Worm (Caenorhabditis elegans) whole organism, L2 larva: ENCODE results near the gene B0285.6.

Source experiments
- C34F6.9 ChIP-seq: fragments of 150-350 bp; optimal IDR thresholded peaks from 2 replicates; lab custom pipeline; 2014; ENCODE audit warnings: missing biosample characterization, missing genetic modification characterization
- F13H6.1 ChIP-seq: sonication (generic microtip); optimal IDR thresholded peaks from 2 replicates; lab custom pipeline; 2016; ENCODE audit warnings: missing genetic modification characterization, missing compliant biosample characterization
- R02D3.7 ChIP-seq: fragments of 150-350 bp; optimal IDR thresholded peaks from 2 replicates; lab custom pipeline; 2014; ENCODE audit warnings: missing biosample characterization, missing genetic modification characterization
- Y55F3AM.14 ChIP-seq: fragments of 200-800 bp; sonication (Bioruptor generic); optimal IDR thresholded peaks from 2 replicates; lab custom pipeline; 2018; ENCODE audit warnings: mild to moderate bottlenecking, missing genetic modification characterization, missing compliant biosample characterization
- ZK546.5 ChIP-seq: sonication (generic microtip); optimal IDR thresholded peaks from 2 replicates; lab custom pipeline; 2017; ENCODE audit warnings: missing biosample characterization, missing genetic modification characterization
- alr-1 ChIP-seq: fragments of 150-350 bp; optimal IDR thresholded peaks from 2 replicates; lab custom pipeline; 2014; ENCODE audit warnings: missing biosample characterization, missing genetic modification characterization
- aly-2 ChIP-seq: fragments of 150-350 bp; optimal IDR thresholded peaks from 2 replicates; lab custom pipeline; 2014; ENCODE audit warnings: missing biosample characterization, missing genetic modification characterization
- ama-1 ChIP-seq: fragments of 150-350 bp; optimal IDR thresholded peaks from 2 replicates; lab custom pipeline; 2018; ENCODE audit warnings: inconsistent platforms
- ceh-16 ChIP-seq: fragments of 150-350 bp; optimal IDR thresholded peaks from 2 replicates; lab custom pipeline; 2014; ENCODE audit warnings: missing biosample characterization, missing genetic modification characterization
- crh-2 ChIP-seq: sonication (generic microtip); optimal IDR thresholded peaks from 2 replicates; lab custom pipeline; 2017; ENCODE audit warnings: missing biosample characterization, missing genetic modification characterization
- egl-27 ChIP-seq: sonication (generic microtip); optimal IDR thresholded peaks from 3 replicates; lab custom pipeline; 2017; ENCODE audit warnings: missing biosample characterization, missing genetic modification reagents, missing genetic modification characterization
- elt-1 ChIP-seq: fragments of 150-350 bp; optimal IDR thresholded peaks from 2 replicates; lab custom pipeline; 2014; ENCODE audit warnings: missing biosample characterization, missing genetic modification characterization
- elt-3 ChIP-seq: sonication (generic microtip); optimal IDR thresholded peaks from 2 replicates; lab custom pipeline; 2017; ENCODE audit warnings: missing biosample characterization, missing genetic modification characterization
- fos-1 ChIP-seq: fragments of 150-350 bp; optimal IDR thresholded peaks from 2 replicates; lab custom pipeline; 2014; ENCODE audit warnings: missing biosample characterization, missing genetic modification characterization
- gmeb-1 ChIP-seq: fragments of 150-350 bp; optimal IDR thresholded peaks from 2 replicates; lab custom pipeline; 2014; ENCODE audit warnings: missing biosample characterization, missing genetic modification characterization
- lin-13 ChIP-seq: fragments of 150-350 bp; optimal IDR thresholded peaks from 2 replicates; lab custom pipeline; 2014; ENCODE audit warnings: missing biosample characterization, missing genetic modification reagents, missing genetic modification characterization
- lin-39 ChIP-seq: fragments of 150-350 bp; optimal IDR thresholded peaks from 2 replicates; lab custom pipeline; 2014; ENCODE audit warnings: missing biosample characterization, missing genetic modification reagents, missing genetic modification characterization
- lsy-2 ChIP-seq, 2 experiments: fragments of 150-350 bp in 1 of 2; sonication (generic microtip) in 1 of 2; optimal IDR thresholded peaks; 2 replicates each; lab custom pipeline; 2014 to 2017; ENCODE audit warnings: missing biosample characterization in 2 of 2, missing genetic modification characterization in 2 of 2
- mab-5 ChIP-seq: fragments of 150-350 bp; optimal IDR thresholded peaks from 2 replicates; lab custom pipeline; 2014; ENCODE audit warnings: missing biosample characterization, missing genetic modification characterization
- mbf-1 ChIP-seq: sonication (generic microtip); optimal IDR thresholded peaks from 2 replicates; lab custom pipeline; 2017; ENCODE audit warnings: missing biosample characterization, missing genetic modification characterization
- mdl-1 ChIP-seq, 2 experiments: fragments of 150-350 bp in 1 of 2; sonication (generic microtip) in 1 of 2; optimal IDR thresholded peaks; 2 replicates each; lab custom pipeline; 2017; ENCODE audit warnings: missing biosample characterization in 2 of 2, missing genetic modification characterization in 2 of 2
- nhr-10 ChIP-seq: sonication (generic microtip); optimal IDR thresholded peaks from 2 replicates; lab custom pipeline; 2017; ENCODE audit warnings: missing biosample characterization, missing genetic modification characterization
- nhr-11 ChIP-seq: fragments of 150-350 bp; optimal IDR thresholded peaks from 2 replicates; lab custom pipeline; 2014; ENCODE audit warnings: missing biosample characterization, missing genetic modification characterization
- nhr-129 ChIP-seq: fragments of 150-350 bp; optimal IDR thresholded peaks from 2 replicates; lab custom pipeline; 2014; ENCODE audit warnings: missing biosample characterization, missing genetic modification characterization
- nhr-21 ChIP-seq: fragments of 150-350 bp; optimal IDR thresholded peaks from 2 replicates; lab custom pipeline; 2014; ENCODE audit warnings: missing biosample characterization, missing genetic modification characterization
- nhr-25 ChIP-seq: fragments of 150-350 bp; sonication (generic microtip); optimal IDR thresholded peaks from 3 replicates; lab custom pipeline; 2014; ENCODE audit warnings: missing biosample characterization, missing genetic modification characterization
- nhr-6 ChIP-seq: fragments of 150-350 bp; optimal IDR thresholded peaks from 2 replicates; lab custom pipeline; 2014; ENCODE audit warnings: missing biosample characterization, missing genetic modification characterization
- peb-1 ChIP-seq: fragments of 150-350 bp; optimal IDR thresholded peaks from 2 replicates; lab custom pipeline; 2014; ENCODE audit warnings: missing biosample characterization, missing genetic modification characterization
- sem-4 ChIP-seq: fragments of 150-350 bp; optimal IDR thresholded peaks from 2 replicates; lab custom pipeline; 2014; ENCODE audit warnings: missing biosample characterization, missing genetic modification reagents, missing genetic modification characterization
- skn-1 ChIP-seq: sonication (generic microtip); optimal IDR thresholded peaks from 2 replicates; lab custom pipeline; 2017; ENCODE audit warnings: missing biosample characterization, missing genetic modification characterization
- sma-3 ChIP-seq: sonication (generic microtip); optimal IDR thresholded peaks from 2 replicates; lab custom pipeline; 2016; ENCODE audit warnings: missing genetic modification reagents, missing genetic modification characterization, missing compliant biosample characterization
- sma-9 ChIP-seq, 2 experiments: fragments of 150-350 bp in 1 of 2; sonication (generic microtip) in 1 of 2; optimal IDR thresholded peaks; 2 replicates each; lab custom pipeline; 2014 to 2016; ENCODE audit warnings: missing genetic modification characterization in 2 of 2, mild to moderate bottlenecking in 1 of 2, missing biosample characterization in 1 of 2, missing compliant biosample characterization in 1 of 2, missing genetic modification reagents in 1 of 2, moderate library complexity in 1 of 2
- snpc-4 ChIP-seq: fragments of 150-350 bp; optimal IDR thresholded peaks from 2 replicates; lab custom pipeline; 2014; ENCODE audit warnings: missing biosample characterization, missing genetic modification characterization
- unc-39 ChIP-seq: fragments of 150-350 bp; optimal IDR thresholded peaks from 2 replicates; lab custom pipeline; 2014; ENCODE audit warnings: missing biosample characterization, missing genetic modification characterization
- unc-55 ChIP-seq: fragments of 150-350 bp; sonication (generic microtip); optimal IDR thresholded peaks from 3 replicates; lab custom pipeline; 2014; ENCODE audit warnings: missing biosample characterization, missing genetic modification reagents, missing genetic modification characterization
- unc-62 ChIP-seq: fragments of 150-350 bp; optimal IDR thresholded peaks from 2 replicates; lab custom pipeline; 2014; ENCODE audit warnings: missing biosample characterization, missing genetic modification reagents, missing genetic modification characterization
- ztf-1 ChIP-seq: fragments of 200-800 bp; sonication (Bioruptor generic); conservative IDR thresholded peaks from 2 replicates; pipeline ENCODE4 v1.3.6; 2022; ENCODE audit warnings: missing genetic modification characterization, missing compliant biosample characterization
- ztf-4 ChIP-seq: fragments of 150-350 bp; optimal IDR thresholded peaks from 2 replicates; lab custom pipeline; 2014; ENCODE audit warnings: missing biosample characterization, missing genetic modification characterization

The B0285.6 gene

DNA sequence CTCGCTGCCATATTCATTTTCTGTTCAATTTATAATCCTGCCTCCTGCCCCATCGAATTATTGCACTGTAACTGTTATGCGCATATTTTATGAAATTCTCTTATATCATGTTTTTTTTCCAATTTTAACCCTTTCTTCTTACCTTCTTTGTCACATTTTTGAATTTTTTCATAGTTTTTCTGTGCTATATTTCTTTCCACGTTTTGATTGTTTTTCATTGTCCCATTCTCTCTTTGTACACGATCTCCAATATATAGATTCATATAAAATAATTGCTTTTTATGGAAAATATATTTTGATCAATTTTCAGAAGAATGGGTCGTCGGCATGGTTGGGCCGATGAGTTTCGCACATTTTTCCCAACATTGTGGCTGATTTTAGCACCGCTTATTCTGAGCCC is at the start of gene B0285.6:
TSS of gene B0285.6 (plus strand) at position 301 of the 400 bp plus-strand sequence.
- TF ChIP-seq unc-62 (GFP tag; lab: Kevin White, UChicago) (no peak), skn-1 (tag; lab: Kevin White, UChicago) (no peak), mbf-1 (no peak), ztf-1 (GFP tag; lab: Robert Waterston, UW) (no peak), ztf-4 (tag; lab: Kevin White, UChicago) (no peak)

DNA sequence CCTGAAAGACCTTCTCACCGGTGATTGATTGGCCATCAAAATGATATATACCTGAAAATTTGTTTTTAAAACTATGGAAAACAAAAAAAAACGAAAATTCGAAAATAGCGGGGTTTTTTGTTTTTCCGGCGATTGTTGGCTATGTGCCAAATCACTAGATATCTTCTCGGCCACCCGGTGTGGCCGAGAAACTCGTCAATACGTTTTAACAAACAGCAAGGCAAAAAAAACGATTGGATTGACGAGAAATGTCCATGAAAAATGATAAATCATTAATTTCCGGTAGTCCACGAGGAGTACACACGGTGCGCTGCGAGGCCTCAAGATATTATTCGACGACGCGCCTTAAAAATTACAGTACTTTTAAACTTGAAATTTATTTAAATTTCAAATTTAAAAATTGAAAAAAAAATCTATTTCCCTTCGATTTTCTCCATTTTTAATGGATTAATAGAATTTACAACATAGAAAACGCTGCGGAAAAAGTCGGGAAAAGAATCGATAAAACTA is 48.9 kb upstream of the B0285.6 start, which contains the start of gene R10E4.11:
TSS of gene R10E4.11 (minus strand) at position 51 of the 510 bp plus-strand sequence.
- TF ChIP-seq unc-39 (tag; lab: Kevin White, UChicago) (no peak), lsy-2 (tag; optimal IDR thresholded peaks at IDR 0.05; lab: Kevin White, UChicago) (no peak), alr-1 (no peak), crh-2 (no peak), nhr-129 (tag; lab: Kevin White, UChicago) (no peak), mbf-1 (no peak), peb-1 (no peak), Y55F3AM.14 (GFP tag; lab: Kevin White, UChicago) (no peak), elt-3 (no peak), R02D3.7 (no peak), nhr-21 (tag; lab: Kevin White, UChicago) (no peak), lin-13 (GFP tag; lab: Kevin White, UChicago) (no peak), unc-62 (GFP tag; lab: Kevin White, UChicago) (no peak), lin-39 (tag; lab: Kevin White, UChicago) (no peak), aly-2 (tag; lab: Kevin White, UChicago) (no peak), ztf-1 (GFP tag; lab: Robert Waterston, UW) (no peak)

DNA sequence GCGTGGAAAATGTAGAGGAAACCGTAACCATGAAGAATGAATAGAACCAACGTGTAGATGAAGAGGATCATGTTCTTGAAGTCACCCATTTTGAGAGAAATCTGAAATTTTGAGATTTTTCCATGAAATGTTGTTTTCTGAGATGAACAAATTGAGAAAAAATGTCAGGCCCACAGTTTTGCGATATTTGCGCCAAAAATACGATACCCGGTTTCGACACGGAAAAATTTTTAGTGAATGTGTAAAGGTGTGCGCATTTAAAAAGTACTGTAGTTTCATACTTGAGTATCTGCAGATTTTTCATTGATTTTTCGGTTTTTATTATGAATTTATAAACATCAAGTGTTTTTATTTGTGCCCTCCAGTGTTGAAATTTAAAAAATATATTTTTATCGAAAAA is 47.6 kb upstream of the B0285.6 start, which contains the start of gene R10E4.9:
TSS of gene R10E4.9 (minus strand) at position 101 of the 400 bp plus-strand sequence.
- TF ChIP-seq ama-1 (lab: Kevin White, UChicago) (no peak), mbf-1 (no peak), sma-3 (GFP tag; lab: Kevin White, UChicago) (no peak), snpc-4 (tag; lab: Kevin White, UChicago) (no peak), crh-2 (no peak), R02D3.7 (no peak), nhr-11 (tag; lab: Kevin White, UChicago) (no peak), Y55F3AM.14 (GFP tag; lab: Kevin White, UChicago) (no peak), C34F6.9 (tag; lab: Kevin White, UChicago) (no peak), gmeb-1 (tag; lab: Kevin White, UChicago) (no peak), ztf-4 (tag; lab: Kevin White, UChicago) (no peak), ceh-16 (tag; lab: Kevin White, UChicago) (no peak), peb-1 (no peak), sem-4 (no peak), sma-9 (GFP tag; optimal IDR thresholded peaks at IDR 0.05; lab: Kevin White, UChicago) (no peak), sma-9 (tag; optimal IDR thresholded peaks at IDR 0.05; lab: Kevin White, UChicago) (no peak)

DNA sequence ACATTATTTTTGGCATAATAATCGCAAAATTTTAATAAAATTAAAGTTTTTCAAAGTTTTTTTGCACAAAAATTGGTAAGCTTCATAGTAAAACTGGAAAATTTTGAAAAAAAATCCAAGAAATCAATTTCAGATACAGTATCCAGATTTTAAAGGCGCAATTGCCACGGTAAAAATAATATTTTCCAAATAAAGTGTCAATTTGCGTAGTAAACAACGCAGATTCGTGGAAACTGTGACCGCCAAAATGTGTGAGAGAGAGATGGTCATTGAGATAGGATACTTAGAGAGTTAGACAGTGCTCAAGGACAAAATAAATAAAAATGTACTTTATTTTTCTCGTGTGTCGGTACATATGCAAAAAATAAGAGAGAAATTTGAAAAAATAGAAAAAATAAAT is 47.1 kb upstream of the B0285.6 start:
- TF ChIP-seq unc-39 (tag; lab: Kevin White, UChicago) (no peak), aly-2 (tag; lab: Kevin White, UChicago) (no peak), gmeb-1 (tag; lab: Kevin White, UChicago) (no peak), nhr-25 (tag; lab: Kevin White, UChicago) (peak; percentile 21), nhr-10 (no peak)
- TF ChIP-seq, all 48 proteins: peak for 1

DNA sequence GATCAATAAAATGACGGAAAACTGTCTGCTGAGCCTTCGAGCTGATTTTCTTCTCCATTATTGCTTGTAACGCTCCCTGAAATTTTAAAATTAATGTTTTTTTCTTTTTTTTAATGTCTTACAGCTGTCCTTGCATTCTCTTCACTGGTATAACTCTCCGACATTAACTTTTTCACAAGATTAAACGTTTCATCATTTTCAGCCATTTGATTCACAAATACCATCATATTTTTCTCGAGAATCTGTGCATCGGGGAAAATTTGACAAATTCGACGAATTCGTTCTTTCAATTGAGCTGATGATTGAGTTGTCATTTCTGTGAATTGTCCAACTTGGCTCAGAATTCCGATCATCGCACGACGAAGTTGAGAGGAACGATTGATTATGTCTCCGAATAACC is 40.6 kb upstream of the B0285.6 start:
- no peak for TF ChIP-seq crh-2
- no peak for TF ChIP-seq nhr-10
- TF ChIP-seq sem-4, result no peak
- TF ChIP-seq elt-1 (tag; lab: Kevin White, UChicago), result no peak

DNA sequence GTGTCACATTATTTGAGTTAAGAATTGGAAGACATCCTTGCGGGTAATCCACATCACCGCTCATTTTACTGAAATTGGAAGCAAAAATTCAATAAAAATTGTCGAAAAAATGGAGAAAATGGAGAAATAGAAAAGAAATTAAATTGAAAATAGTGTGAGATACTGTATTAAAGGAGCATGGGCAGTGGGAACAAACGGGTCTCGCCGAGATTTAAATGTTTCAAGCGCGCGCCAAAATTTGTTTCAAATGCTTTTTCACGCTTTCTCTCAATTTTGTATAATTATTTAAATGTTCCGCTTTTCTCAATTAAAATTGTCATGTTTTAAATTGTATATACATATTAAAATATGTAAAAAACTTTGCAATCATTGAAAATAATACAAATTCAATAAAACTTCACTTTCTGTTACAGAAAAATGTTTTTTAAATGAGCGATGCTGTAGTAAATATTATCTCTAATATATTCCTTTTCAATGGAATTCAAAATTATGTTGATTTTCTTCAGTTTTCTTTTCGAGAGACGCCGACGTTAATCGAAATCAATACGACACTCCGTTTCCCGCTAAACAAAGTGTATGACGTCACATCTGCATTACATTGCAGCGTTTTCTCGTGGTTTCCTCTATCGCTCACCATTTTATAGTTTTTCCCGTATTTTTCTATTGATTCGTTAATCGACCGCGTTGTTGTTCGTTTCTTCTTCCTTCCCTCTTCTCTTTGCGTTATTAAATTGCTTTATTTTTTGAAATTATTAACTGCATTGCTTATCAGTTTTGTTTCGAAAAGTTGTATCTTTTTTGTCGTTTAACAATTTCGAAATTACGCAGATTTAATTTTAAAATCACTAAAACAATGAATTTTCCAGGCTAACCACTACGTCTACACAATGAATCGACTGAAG is 36.6 kb upstream of the B0285.6 start, which contains the start of the genes evl-14 and dcn-1:
TSS of gene evl-14 (minus strand) at position 68 of the 902 bp plus-strand sequence.
TSS of gene dcn-1 (plus strand) at position 852 of the 902 bp plus-strand sequence.
- peak; percentile 92 for TF ChIP-seq unc-55
- peak; percentile 76 for TF ChIP-seq nhr-25 (tag; lab: Kevin White, UChicago)
- TF ChIP-seq sem-4, result peak; percentile 47
- peak in 1 of 2 experiments; percentile 41 for TF ChIP-seq mdl-1 (tag; optimal IDR thresholded peaks at IDR 0.05; lab: Kevin White, UChicago)
- TF ChIP-seq fos-1 (tag; lab: Kevin White, UChicago), result peak; percentile 73
- peak; percentile 61 for TF ChIP-seq F13H6.1
- TF ChIP-seq ztf-4 (tag; lab: Kevin White, UChicago), result peak; percentile 11
- TF ChIP-seq ztf-1 (GFP tag; lab: Robert Waterston, UW), result no peak
- TF ChIP-seq ZK546.5 (tag; lab: Kevin White, UChicago), result no peak
- TF ChIP-seq unc-62 (GFP tag; lab: Kevin White, UChicago), result no peak
- TF ChIP-seq lin-13 (GFP tag; lab: Kevin White, UChicago), result peak; percentile 73
- no peak for TF ChIP-seq R02D3.7
- peak; percentile 52 to 91 for TF ChIP-seq lsy-2 (tag; optimal IDR thresholded peaks at IDR 0.05; lab: Kevin White, UChicago)
- TF ChIP-seq unc-39 (tag; lab: Kevin White, UChicago), result no peak
- TF ChIP-seq crh-2, result peak; percentile 95
- TF ChIP-seq mab-5 (tag; lab: Kevin White, UChicago), result peak; percentile 30
- peak; percentile 79 for TF ChIP-seq nhr-6
- no peak for TF ChIP-seq egl-27 (tag; lab: Kevin White, UChicago)
- TF ChIP-seq nhr-21 (tag; lab: Kevin White, UChicago), result peak; percentile 73
- peak; percentile 58 for TF ChIP-seq ama-1 (lab: Kevin White, UChicago)
- TF ChIP-seq peb-1, result no peak
- peak; percentile 94 for TF ChIP-seq C34F6.9 (tag; lab: Kevin White, UChicago)
